Worm (Caenorhabditis elegans) whole organism, late embryonic: ENCODE results near the gene F22F7.4.

Experiments used
- ama-1 ChIP-seq: fragments of 150-350 bp; optimal IDR thresholded peaks from 2 replicates; lab custom pipeline; 2014
- ceh-19 ChIP-seq: fragments of 200-800 bp; sonication (Bioruptor generic); optimal IDR thresholded peaks from 2 replicates; lab custom pipeline; 2018; ENCODE audit warnings: mild to moderate bottlenecking, missing genetic modification characterization, missing compliant biosample characterization
- ceh-30 ChIP-seq: fragments of 150-350 bp; optimal IDR thresholded peaks from 2 replicates; lab custom pipeline; 2014; ENCODE audit warnings: missing biosample characterization, missing genetic modification characterization
- che-1 ChIP-seq: sonication (generic microtip); optimal IDR thresholded peaks from 2 replicates; lab custom pipeline; 2016; ENCODE audit warnings: mild to moderate bottlenecking, missing genetic modification characterization, missing compliant biosample characterization
- hlh-13 ChIP-seq: fragments of 200-800 bp; sonication (Bioruptor generic); optimal IDR thresholded peaks from 2 replicates; lab custom pipeline; 2018; ENCODE audit warnings: mild to moderate bottlenecking, missing genetic modification characterization, missing compliant biosample characterization
- hlh-15 ChIP-seq: sonication (generic microtip); optimal IDR thresholded peaks from 2 replicates; lab custom pipeline; 2016; ENCODE audit warnings: missing genetic modification characterization, missing compliant biosample characterization
- nhr-11 ChIP-seq: fragments of 150-350 bp; optimal IDR thresholded peaks from 2 replicates; lab custom pipeline; 2014; ENCODE audit warnings: missing biosample characterization, missing genetic modification characterization
- pat-9 ChIP-seq: fragments of 200-800 bp; sonication (Bioruptor generic); optimal IDR thresholded peaks from 2 replicates; lab custom pipeline; 2018; ENCODE audit warnings: mild to moderate bottlenecking, missing genetic modification characterization, moderate library complexity, missing compliant biosample characterization
- sox-2 ChIP-seq: fragments of 200-800 bp; sonication (Bioruptor generic); IDR thresholded peaks from 2 replicates; pipeline ENCODE4 v1.3.6; 2022; ENCODE audit warnings: missing genetic modification reagents, missing genetic modification characterization, missing compliant biosample characterization
- tbx-2 ChIP-seq: sonication (generic microtip); optimal IDR thresholded peaks from 2 replicates; lab custom pipeline; 2016; ENCODE audit warnings: missing genetic modification characterization, missing compliant biosample characterization

DNA sequence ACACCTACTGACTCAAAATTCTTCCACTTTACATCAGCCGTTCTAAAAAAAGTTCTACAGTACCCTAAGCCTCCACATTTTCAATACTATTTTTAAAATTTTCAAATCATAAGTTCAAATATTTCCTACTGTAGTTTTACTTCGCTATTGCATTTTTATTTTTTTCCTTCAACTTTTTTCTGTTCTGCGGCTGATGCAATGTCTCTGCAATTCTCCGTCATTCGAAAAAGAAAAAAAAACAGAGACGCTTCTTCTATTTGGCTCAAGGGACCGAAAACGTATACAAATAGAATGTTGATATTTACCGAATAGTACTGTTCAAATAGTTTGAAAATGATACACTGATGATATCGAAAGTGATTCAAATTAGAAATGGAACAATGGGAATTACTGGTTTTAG is 32.4 kb upstream of the F22F7.4 start:
- TF ChIP-seq ama-1 (lab: Kevin White, UChicago) (no peak), hlh-15 (no peak), ceh-30 (tag; lab: Kevin White, UChicago) (no peak), sox-2 (no peak), tbx-2 (tag; lab: Kevin White, UChicago) (no peak), ceh-19 (GFP tag; lab: Kevin White, UChicago) (no peak), che-1 (tag; lab: Kevin White, UChicago) (no peak), nhr-11 (tag; lab: Kevin White, UChicago) (no peak), hlh-13 (GFP tag; lab: Kevin White, UChicago) (no peak), pat-9 (tag; lab: Kevin White, UChicago) (no peak)
